Fruit fly (Drosophila melanogaster) whole organism, prepupa: Measurements from ENCODE around the gene mad2.

Experiments used
- Blimp-1 ChIP-seq: fragments of 200-800 bp; sonication (Bioruptor generic); optimal IDR thresholded peaks from 3 replicates; lab custom pipeline; 2017; ENCODE audit warnings: missing biosample characterization, missing genetic modification characterization, mild to moderate bottlenecking, moderate library complexity, missing genetic modification reagents
- CG10631 ChIP-seq: fragments of 200-800 bp; sonication (Bioruptor generic); optimal IDR thresholded peaks from 2 replicates; lab custom pipeline; 2016; ENCODE audit warnings: missing biosample characterization, missing genetic modification characterization
- CG10669 ChIP-seq: fragments of 200-800 bp; sonication (Bioruptor generic); optimal IDR thresholded peaks from 3 replicates; lab custom pipeline; 2018; ENCODE audit warnings: missing biosample characterization, mild to moderate bottlenecking, missing genetic modification characterization, moderate library complexity
- CG11294 ChIP-seq: fragments of 200-800 bp; sonication (Bioruptor generic); IDR thresholded peaks from 2 replicates; pipeline ENCODE4 v1.3.6; 2022; ENCODE audit warnings: missing biosample characterization, missing genetic modification characterization
- CG11762 ChIP-seq: fragments of 200-800 bp; sonication (Bioruptor generic); optimal IDR thresholded peaks from 3 replicates; lab custom pipeline; 2016; ENCODE audit warnings: missing biosample characterization, missing genetic modification characterization; ENCODE audit not compliant: insufficient read depth
- CG11902 ChIP-seq: fragments of 200-800 bp; sonication (Bioruptor generic); optimal IDR thresholded peaks from 3 replicates; lab custom pipeline; 2016; ENCODE audit warnings: missing biosample characterization, missing genetic modification characterization
- CG15336 ChIP-seq: fragments of 200-800 bp; sonication (Bioruptor generic); IDR thresholded peaks from 2 replicates; pipeline ENCODE4 v1.3.6; 2022; ENCODE audit warnings: missing biosample characterization, missing genetic modification characterization
- CG1621 ChIP-seq: fragments of 200-800 bp; sonication (Bioruptor generic); optimal IDR thresholded peaks from 3 replicates; lab custom pipeline; 2018; ENCODE audit warnings: missing biosample characterization, mild to moderate bottlenecking, missing genetic modification characterization
- CG32006 ChIP-seq: fragments of 200-800 bp; sonication (Bioruptor generic); optimal IDR thresholded peaks from 3 replicates; lab custom pipeline; 2017; ENCODE audit warnings: missing biosample characterization, mild to moderate bottlenecking, missing genetic modification characterization
- CG34406 ChIP-seq: fragments of 200-800 bp; sonication (Bioruptor generic); optimal IDR thresholded peaks from 3 replicates; lab custom pipeline; 2016; ENCODE audit warnings: missing biosample characterization, missing genetic modification characterization
- CG3919 ChIP-seq: fragments of 200-800 bp; sonication (Bioruptor generic); optimal IDR thresholded peaks from 3 replicates; lab custom pipeline; 2016; ENCODE audit warnings: missing biosample characterization, missing genetic modification characterization
- CG4318 ChIP-seq: fragments of 200-800 bp; sonication (Bioruptor generic); optimal IDR thresholded peaks from 3 replicates; lab custom pipeline; 2017; ENCODE audit warnings: missing biosample characterization, mild to moderate bottlenecking, missing genetic modification characterization
- CG6163 ChIP-seq: fragments of 200-800 bp; sonication (Bioruptor generic); IDR thresholded peaks from 3 replicates; pipeline ENCODE4 v1.3.6; 2022; ENCODE audit warnings: missing biosample characterization, missing genetic modification characterization
- CG6792 ChIP-seq: fragments of 200-800 bp; sonication (Bioruptor generic); optimal IDR thresholded peaks from 3 replicates; lab custom pipeline; 2016; ENCODE audit warnings: missing biosample characterization, missing genetic modification characterization
- CG6808 ChIP-seq: fragments of 200-800 bp; sonication (Bioruptor generic); optimal IDR thresholded peaks from 3 replicates; lab custom pipeline; 2017; ENCODE audit warnings: missing biosample characterization, missing genetic modification characterization, mild to moderate bottlenecking, moderate library complexity, missing genetic modification reagents
- CG6854 ChIP-seq: fragments of 200-800 bp; sonication (Bioruptor generic); optimal IDR thresholded peaks from 2 replicates; lab custom pipeline; 2017; ENCODE audit warnings: missing biosample characterization, mild to moderate bottlenecking, missing genetic modification characterization
- CG7368 ChIP-seq: fragments of 200-800 bp; sonication (Bioruptor generic); optimal IDR thresholded peaks from 3 replicates; lab custom pipeline; 2016; ENCODE audit warnings: missing biosample characterization, missing genetic modification characterization
- CG8119 ChIP-seq: fragments of 200-800 bp; sonication (Bioruptor generic); IDR thresholded peaks from 3 replicates; pipeline ENCODE4 v1.3.6; 2022; ENCODE audit warnings: missing biosample characterization, missing genetic modification characterization
- CG8319 ChIP-seq: fragments of 200-800 bp; sonication (Bioruptor generic); optimal IDR thresholded peaks from 3 replicates; lab custom pipeline; 2016; ENCODE audit warnings: missing biosample characterization, missing genetic modification characterization
- CG8632 ChIP-seq: fragments of 200-800 bp; sonication (Bioruptor generic); optimal IDR thresholded peaks from 3 replicates; lab custom pipeline; 2016; ENCODE audit warnings: missing biosample characterization, missing genetic modification characterization
- CG9139 ChIP-seq: fragments of 200-800 bp; sonication (Bioruptor generic); optimal IDR thresholded peaks from 3 replicates; lab custom pipeline; 2017; ENCODE audit warnings: missing biosample characterization, mild to moderate bottlenecking, missing genetic modification characterization
- Eip75B ChIP-seq: fragments of 200-800 bp; sonication (Bioruptor generic); optimal IDR thresholded peaks from 3 replicates; lab custom pipeline; 2016; ENCODE audit warnings: missing biosample characterization, missing genetic modification characterization
- Eip78C ChIP-seq: fragments of 200-800 bp; sonication (Bioruptor generic); peaks from one replicate; lab custom pipeline; 2016; ENCODE audit warnings: missing biosample characterization, missing genetic modification characterization
- Ets21C ChIP-seq: fragments of 200-800 bp; sonication (Bioruptor generic); optimal IDR thresholded peaks from 3 replicates; lab custom pipeline; 2016; ENCODE audit warnings: missing biosample characterization, missing genetic modification characterization
- Ets96B ChIP-seq: fragments of 200-800 bp; optimal IDR thresholded peaks from 2 replicates; lab custom pipeline; 2019; ENCODE audit warnings: missing biosample characterization, mild to moderate bottlenecking, missing genetic modification characterization, moderate library complexity
- Gug ChIP-seq: fragments of 200-800 bp; sonication (Bioruptor generic); IDR thresholded peaks from 2 replicates; pipeline ENCODE4 v1.3.6; 2022; ENCODE audit warnings: missing biosample characterization, missing genetic modification characterization
- Hr38 ChIP-seq: sonication (Bioruptor generic); optimal IDR thresholded peaks from 2 replicates; lab custom pipeline; 2016; ENCODE audit warnings: missing biosample characterization, missing genetic modification characterization
- Hr39 ChIP-seq: fragments of 200-800 bp; sonication (Bioruptor generic); optimal IDR thresholded peaks from 2 replicates; lab custom pipeline; 2016; ENCODE audit warnings: missing biosample characterization, missing genetic modification characterization
- Hr4 ChIP-seq: fragments of 200-800 bp; sonication (Bioruptor generic); optimal IDR thresholded peaks from 3 replicates; lab custom pipeline; 2016; ENCODE audit warnings: missing biosample characterization, missing genetic modification characterization
- Lpt ChIP-seq: fragments of 200-800 bp; sonication (Bioruptor generic); optimal IDR thresholded peaks from 3 replicates; lab custom pipeline; 2016; ENCODE audit warnings: missing biosample characterization, missing genetic modification characterization
- Met ChIP-seq: fragments of 200-800 bp; sonication (Bioruptor generic); optimal IDR thresholded peaks from 3 replicates; lab custom pipeline; 2016; ENCODE audit warnings: missing biosample characterization, missing genetic modification characterization
- OdsH ChIP-seq: fragments of 200-800 bp; sonication (Bioruptor generic); optimal IDR thresholded peaks from 3 replicates; lab custom pipeline; 2016; ENCODE audit warnings: missing biosample characterization, missing genetic modification characterization
- Smox ChIP-seq: fragments of 200-800 bp; sonication (Bioruptor generic); optimal IDR thresholded peaks from 3 replicates; lab custom pipeline; 2016; ENCODE audit warnings: missing biosample characterization, missing genetic modification characterization
- Sox102F ChIP-seq: fragments of 200-800 bp; sonication (Bioruptor generic); optimal IDR thresholded peaks from 2 replicates; lab custom pipeline; 2016; ENCODE audit warnings: missing biosample characterization, mild to moderate bottlenecking, missing genetic modification characterization
- Sox14 ChIP-seq: fragments of 200-800 bp; sonication (Bioruptor generic); optimal IDR thresholded peaks from 3 replicates; lab custom pipeline; 2016; ENCODE audit warnings: missing biosample characterization, missing genetic modification characterization
- Sox15 ChIP-seq: fragments of 200-800 bp; sonication (Bioruptor generic); optimal IDR thresholded peaks from 3 replicates; lab custom pipeline; 2016; ENCODE audit warnings: missing biosample characterization, missing genetic modification characterization
- achi ChIP-seq: fragments of 200-800 bp; sonication (Bioruptor generic); optimal IDR thresholded peaks from 3 replicates; lab custom pipeline; 2016; ENCODE audit warnings: missing biosample characterization, missing genetic modification characterization
- acj6 ChIP-seq: fragments of 200-800 bp; sonication (Bioruptor generic); optimal IDR thresholded peaks from 3 replicates; lab custom pipeline; 2016; ENCODE audit warnings: missing biosample characterization, missing genetic modification characterization
- cyc ChIP-seq: fragments of 200-800 bp; sonication (Bioruptor generic); optimal IDR thresholded peaks from 3 replicates; lab custom pipeline; 2016; ENCODE audit warnings: missing biosample characterization, missing genetic modification characterization
- dac ChIP-seq: fragments of 200-800 bp; sonication (Bioruptor generic); optimal IDR thresholded peaks from 2 replicates; lab custom pipeline; 2017; ENCODE audit warnings: missing biosample characterization, mild to moderate bottlenecking, missing genetic modification characterization
- eg ChIP-seq: fragments of 200-800 bp; sonication (Bioruptor generic); IDR thresholded peaks from 3 replicates; pipeline ENCODE4 v1.3.6; 2022; ENCODE audit warnings: missing biosample characterization, missing genetic modification characterization
- esn ChIP-seq: fragments of 200-800 bp; sonication (Bioruptor generic); optimal IDR thresholded peaks from 2 replicates; lab custom pipeline; 2016; ENCODE audit warnings: missing biosample characterization, mild to moderate bottlenecking, missing genetic modification characterization, moderate library complexity
- fd59A ChIP-seq: fragments of 200-800 bp; sonication (Bioruptor generic); optimal IDR thresholded peaks from 2 replicates; lab custom pipeline; 2017; ENCODE audit warnings: missing biosample characterization, mild to moderate bottlenecking, missing genetic modification characterization, missing genetic modification reagents
- fkh ChIP-seq: fragments of 200-800 bp; sonication (Bioruptor generic); optimal IDR thresholded peaks from 3 replicates; lab custom pipeline; 2017; ENCODE audit warnings: missing biosample characterization, mild to moderate bottlenecking, missing genetic modification characterization, moderate library complexity
- lz ChIP-seq: fragments of 200-800 bp; sonication (Bioruptor generic); optimal IDR thresholded peaks from 3 replicates; lab custom pipeline; 2016; ENCODE audit warnings: missing biosample characterization, missing genetic modification characterization
- net ChIP-seq: fragments of 200-800 bp; sonication (Bioruptor generic); optimal IDR thresholded peaks from 3 replicates; lab custom pipeline; 2016; ENCODE audit warnings: missing biosample characterization, missing genetic modification characterization
- pdm3 ChIP-seq: fragments of 200-800 bp; sonication (Bioruptor generic); optimal IDR thresholded peaks from 3 replicates; lab custom pipeline; 2016; ENCODE audit warnings: missing biosample characterization, missing genetic modification characterization
- salr ChIP-seq, 2 experiments: fragments of 200-800 bp; sonication (Bioruptor generic); optimal IDR thresholded peaks; 3 replicates each; lab custom pipeline; 2016 to 2018; ENCODE audit warnings: missing biosample characterization in 2 of 2, missing genetic modification characterization in 2 of 2, mild to moderate bottlenecking in 1 of 2
- spab ChIP-seq: fragments of 200-800 bp; sonication (Bioruptor generic); optimal IDR thresholded peaks from 2 replicates; lab custom pipeline; 2017; ENCODE audit warnings: missing biosample characterization, mild to moderate bottlenecking, missing genetic modification characterization, missing genetic modification reagents
- ss ChIP-seq, 2 experiments: fragments of 200-800 bp; sonication (Bioruptor generic); optimal IDR thresholded peaks; 2 replicates in 1 of 2; 3 replicates in 1 of 2; lab custom pipeline; 2017 to 2018; ENCODE audit warnings: mild to moderate bottlenecking in 2 of 2, missing biosample characterization in 2 of 2, missing genetic modification characterization in 2 of 2, moderate library complexity in 1 of 2
- svp ChIP-seq: fragments of 200-800 bp; sonication (Bioruptor generic); peaks from one replicate; lab custom pipeline; 2016; ENCODE audit warnings: missing biosample characterization, missing genetic modification characterization
- topi ChIP-seq: fragments of 200-800 bp; sonication (Bioruptor generic); optimal IDR thresholded peaks from 3 replicates; lab custom pipeline; 2016; ENCODE audit warnings: missing biosample characterization, missing genetic modification characterization
- vri ChIP-seq: fragments of 200-800 bp; sonication (Bioruptor generic); optimal IDR thresholded peaks from 3 replicates; lab custom pipeline; 2016; ENCODE audit warnings: missing biosample characterization, mild to moderate bottlenecking, missing genetic modification characterization

The mad2 gene

dm6 chr3L:5819310-5819709, 6.4 kb upstream of the mad2 start:
- peak; percentile 34 for TF ChIP-seq Sox15 (GFP tag; lab: Kevin White, UChicago)
- TF ChIP-seq pdm3 (GFP tag; lab: Kevin White, UChicago) = peak; percentile 43
- no peak for TF ChIP-seq CG6808 (GFP tag; lab: Kevin White, UChicago)
- TF ChIP-seq CG11762 = no peak
- no peak for TF ChIP-seq CG1621 (tag; lab: Kevin White, UChicago)
- TF ChIP-seq esn = peak; percentile 45
- no peak for TF ChIP-seq net (GFP tag; lab: Kevin White, UChicago)
- peak; percentile 14 for TF ChIP-seq Lpt
- peak; percentile 38 for TF ChIP-seq Smox (GFP tag; lab: Kevin White, UChicago)
- no peak for TF ChIP-seq dac (GFP tag; lab: Kevin White, UChicago)
- TF ChIP-seq CG8119 = no peak; the same call in 2 of the 3 replicates
- no peak for TF ChIP-seq fkh (GFP tag; lab: Kevin White, UChicago)
- peak; percentile 48 for TF ChIP-seq Ets21C (GFP tag; lab: Kevin White, UChicago)
- TF ChIP-seq vri (GFP tag; lab: Kevin White, UChicago) = peak; percentile 32
- peak; percentile 4 for TF ChIP-seq CG6792 (GFP tag; lab: Kevin White, UChicago)
- TF ChIP-seq spab (GFP tag; lab: Kevin White, UChicago) = no peak
- no peak for TF ChIP-seq CG6163
- TF ChIP-seq Gug = no peak; the same call in 1 of the 2 replicates
- peak; percentile 19 for TF ChIP-seq CG10631 (GFP tag; lab: Kevin White, UChicago)
- TF ChIP-seq CG9139 (GFP tag; lab: Kevin White, UChicago) = no peak
- peak; percentile 26 for TF ChIP-seq Sox14
- TF ChIP-seq fd59A (GFP tag; lab: Kevin White, UChicago) = no peak
- no peak for TF ChIP-seq Blimp-1 (GFP tag; lab: Kevin White, UChicago)
- no peak for TF ChIP-seq CG4318
- no peak for TF ChIP-seq salr (GFP tag; optimal IDR thresholded peaks at IDR 0.05; lab: Kevin White, UChicago)
- peak; percentile 65 for TF ChIP-seq Hr39
- peak; percentile 80 for TF ChIP-seq Eip78C (GFP tag; lab: Kevin White, UChicago)
- TF ChIP-seq ss (GFP tag; optimal IDR thresholded peaks at IDR 0.05; lab: Kevin White, UChicago) = no peak
- no peak for TF ChIP-seq CG7368 (GFP tag; lab: Kevin White, UChicago)
- TF ChIP-seq Met (GFP tag; lab: Kevin White, UChicago) = peak; percentile 33
- no peak for TF ChIP-seq Hr38
- peak; percentile 40 for TF ChIP-seq CG11902 (GFP tag; lab: Kevin White, UChicago)
- TF ChIP-seq eg = peak; percentile 46; the same call in 1 of the 3 replicates
- no peak for TF ChIP-seq CG8319 (GFP tag; lab: Kevin White, UChicago)
- peak; percentile 26 for TF ChIP-seq CG8632 (GFP tag; lab: Kevin White, UChicago)
- TF ChIP-seq OdsH (GFP tag; lab: Kevin White, UChicago) = peak; percentile 35
- no peak for TF ChIP-seq Sox102F (GFP tag; lab: Kevin White, UChicago)
- TF ChIP-seq Ets96B (tag; lab: Kevin White, UChicago) = no peak
- TF ChIP-seq CG3919 = peak; percentile 13
- TF ChIP-seq achi (GFP tag; lab: Kevin White, UChicago) = peak; percentile 24
- TF ChIP-seq lz (GFP tag; lab: Kevin White, UChicago) = peak; percentile 47
- TF ChIP-seq svp (GFP tag; lab: Kevin White, UChicago) = peak; percentile 73
- TF ChIP-seq CG10669 (GFP tag; lab: Kevin White, UChicago) = no peak
- peak; percentile 55 for TF ChIP-seq CG32006
- TF ChIP-seq CG15336 (GFP tag; lab: Robert Waterston, UW) = peak; percentile 43; the same call in 1 of the 2 replicates
- no peak for TF ChIP-seq Eip75B (GFP tag; lab: Kevin White, UChicago)
- peak; percentile 44 for TF ChIP-seq cyc (GFP tag; lab: Kevin White, UChicago)
- TF ChIP-seq topi (GFP tag; lab: Kevin White, UChicago) = peak; percentile 49
- no peak for TF ChIP-seq CG6854
- TF ChIP-seq CG11294 (GFP tag; lab: Robert Waterston, UW) = no peak
- peak; percentile 41 for TF ChIP-seq acj6 (GFP tag; lab: Kevin White, UChicago)
- peak; percentile 33 for TF ChIP-seq CG34406
- peak; percentile 51 for TF ChIP-seq Hr4 (GFP tag; lab: Kevin White, UChicago)
